Worm (Caenorhabditis elegans): ENCODE measurements around the gene dod-23.

The dod-23 gene

ce11 chrII:8442176-8442575 is 43.2 kb upstream of the dod-23 start (continued):
- TF ChIP-seq unc-55 (GFP tag; optimal IDR thresholded peaks at IDR 0.05) (peak; percentile 59), ztf-1 (GFP tag; conservative IDR thresholded peaks at IDR 0.05) (no peak), elt-1 (tag; optimal IDR thresholded peaks at IDR 0.05) (no peak), lin-39 (tag; optimal IDR thresholded peaks at IDR 0.05) (no peak)

- TF ChIP-seq sma-9 (GFP tag; optimal IDR thresholded peaks at IDR 0.05) = peak; percentile 25
- no peak for TF ChIP-seq sma-9 (tag; optimal IDR thresholded peaks at IDR 0.05)
- no peak for TF ChIP-seq skn-1 (tag; optimal IDR thresholded peaks at IDR 0.05)
- TF ChIP-seq ztf-4 (tag; optimal IDR thresholded peaks at IDR 0.05) = peak; percentile 1
Measured at ce11 chrII:8441519-8441918, 42.6 kb upstream of the dod-23 start.

DNA sequence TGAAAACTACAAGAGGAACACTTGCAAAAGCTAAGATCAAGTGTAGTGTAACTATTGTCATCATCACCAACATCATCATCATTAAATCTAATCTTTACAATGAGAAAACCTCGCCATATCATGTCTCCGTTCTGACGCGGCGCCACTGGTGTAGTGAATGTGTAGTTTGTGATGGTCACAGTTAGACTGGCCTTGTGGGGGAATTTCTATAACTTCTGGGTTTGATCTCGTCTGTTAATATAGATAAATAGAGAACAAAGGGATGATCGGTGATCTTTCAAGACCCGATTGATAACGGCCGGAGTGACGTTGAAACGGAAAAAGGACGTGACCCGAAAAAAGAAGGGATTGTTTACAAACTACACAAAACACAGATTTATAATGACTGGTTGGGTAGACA is 41.8 kb upstream of the dod-23 start:
- no peak for TF ChIP-seq R02D3.7 (tag; optimal IDR thresholded peaks at IDR 0.05)
- TF ChIP-seq mab-5 (tag; optimal IDR thresholded peaks at IDR 0.05) = no peak
- no peak for TF ChIP-seq unc-39 (tag; optimal IDR thresholded peaks at IDR 0.05)
- no peak for TF ChIP-seq crh-2 (tag; optimal IDR thresholded peaks at IDR 0.05)
- no peak for TF ChIP-seq Y55F3AM.14 (GFP tag; optimal IDR thresholded peaks at IDR 0.05)
- no peak for TF ChIP-seq unc-62 (GFP tag; optimal IDR thresholded peaks at IDR 0.05)
- TF ChIP-seq ztf-4 (tag; optimal IDR thresholded peaks at IDR 0.05) = no peak
- TF ChIP-seq dmd-4 (tag; optimal IDR thresholded peaks at IDR 0.05) = no peak
- peak; percentile 54 for TF ChIP-seq F13H6.1 (tag; optimal IDR thresholded peaks at IDR 0.05)
- TF ChIP-seq ztf-1 (GFP tag; conservative IDR thresholded peaks at IDR 0.05) = no peak
- no peak for TF ChIP-seq alr-1 (tag; optimal IDR thresholded peaks at IDR 0.05)
- TF ChIP-seq ceh-82 (tag; optimal IDR thresholded peaks at IDR 0.05) = no peak
- peak; percentile 86 for TF ChIP-seq nhr-21 (tag; optimal IDR thresholded peaks at IDR 0.05)
- TF ChIP-seq elt-1 (tag; optimal IDR thresholded peaks at IDR 0.05) = no peak
- TF ChIP-seq snpc-4 (tag; optimal IDR thresholded peaks at IDR 0.05) = no peak
- no peak for TF ChIP-seq lin-13 (GFP tag; optimal IDR thresholded peaks at IDR 0.05)
- TF ChIP-seq mdl-1 (tag; optimal IDR thresholded peaks at IDR 0.05) = peak; percentile 5 to 20
- TF ChIP-seq lin-39 (tag; optimal IDR thresholded peaks at IDR 0.05) = no peak
- TF ChIP-seq lin-11 (tag; optimal IDR thresholded peaks at IDR 0.05) = no peak
- no peak for TF ChIP-seq zag-1 (tag; optimal IDR thresholded peaks at IDR 0.05)
- peak; percentile 50 for TF ChIP-seq blmp-1 (tag; optimal IDR thresholded peaks at IDR 0.05; ENCODE audit: insufficient read depth)
- no peak for TF ChIP-seq aly-2 (tag; optimal IDR thresholded peaks at IDR 0.05)
- no peak for TF ChIP-seq mbf-1 (tag; optimal IDR thresholded peaks at IDR 0.05)
- TF ChIP-seq sma-9 (GFP tag; optimal IDR thresholded peaks at IDR 0.05) = peak; percentile 90
- no peak for TF ChIP-seq sma-9 (tag; optimal IDR thresholded peaks at IDR 0.05)
- TF ChIP-seq nhr-129 (tag; optimal IDR thresholded peaks at IDR 0.05) = no peak
- peak in 1 of 2 experiments; percentile 37 for TF ChIP-seq lsy-2 (tag; optimal IDR thresholded peaks at IDR 0.05)
- TF ChIP-seq unc-55 (GFP tag; optimal IDR thresholded peaks at IDR 0.05) = no peak
- peak; percentile 66 for TF ChIP-seq nhr-25 (tag; optimal IDR thresholded peaks at IDR 0.05)
- no peak for TF ChIP-seq sem-4 (tag; optimal IDR thresholded peaks at IDR 0.05)
- TF ChIP-seq egl-27 (tag; optimal IDR thresholded peaks at IDR 0.05) = peak; percentile 40
- TF ChIP-seq nhr-11 (tag; optimal IDR thresholded peaks at IDR 0.05) = no peak
- TF ChIP-seq nhr-77 (tag; optimal IDR thresholded peaks at IDR 0.05) = no peak
- TF ChIP-seq fos-1 (tag; optimal IDR thresholded peaks at IDR 0.05) = peak; percentile 54
- TF ChIP-seq sma-3 (GFP tag; optimal IDR thresholded peaks at IDR 0.05) = peak; percentile 85

- TF ChIP-seq ztf-1 (GFP tag; conservative IDR thresholded peaks at IDR 0.05) = no peak
- TF ChIP-seq sma-3 (GFP tag; optimal IDR thresholded peaks at IDR 0.05) = no peak
- TF ChIP-seq gmeb-1 (tag; optimal IDR thresholded peaks at IDR 0.05) = no peak
- TF ChIP-seq crh-2 (tag; optimal IDR thresholded peaks at IDR 0.05) = peak; percentile 7
- no peak for TF ChIP-seq fos-1 (tag; optimal IDR thresholded peaks at IDR 0.05)
- TF ChIP-seq ZK546.5 (tag; optimal IDR thresholded peaks at IDR 0.05) = no peak
- no peak for TF ChIP-seq nhr-23 (tag; optimal IDR thresholded peaks at IDR 0.05)
- TF ChIP-seq nhr-25 (tag; optimal IDR thresholded peaks at IDR 0.05) = peak; percentile 74
- peak; percentile 47 for TF ChIP-seq blmp-1 (tag; optimal IDR thresholded peaks at IDR 0.05; ENCODE audit: insufficient read depth)
- peak; percentile 17 for TF ChIP-seq sma-9 (GFP tag; optimal IDR thresholded peaks at IDR 0.05)
- TF ChIP-seq sma-9 (tag; optimal IDR thresholded peaks at IDR 0.05) = no peak
Measured at ce11 chrII:8440097-8440496, 41.1 kb upstream of the dod-23 start.
